Worm (Caenorhabditis elegans): ENCODE results near the gene C04G6.13.

DNA sequence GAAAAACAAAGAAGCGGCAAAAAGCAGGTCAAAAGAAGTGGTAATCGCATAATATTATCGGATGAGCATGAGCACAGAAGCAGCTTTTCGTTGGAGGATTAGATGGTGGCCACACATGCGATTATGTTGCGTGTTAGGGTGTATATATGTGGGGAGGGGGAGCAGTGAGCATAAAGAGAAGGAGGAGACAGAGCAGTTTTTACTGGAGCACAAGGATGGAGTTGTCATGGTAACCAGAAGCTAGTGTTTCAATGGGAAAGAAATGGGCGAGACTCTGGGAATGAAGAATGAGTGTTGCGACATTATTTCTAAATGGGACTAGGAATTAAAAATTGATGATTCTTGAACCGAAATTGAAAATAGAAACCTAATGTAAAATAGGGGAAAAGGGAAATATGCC lies 26.1 kb upstream of the C04G6.13 start, which contains the start of gene C27A2.8:
- no peak for TF ChIP-seq ama-1 (optimal IDR thresholded peaks at IDR 0.05)
- no peak for TF ChIP-seq egl-27 (tag; optimal IDR thresholded peaks at IDR 0.05)
- TF ChIP-seq grh-1 (GFP tag; IDR thresholded peaks at IDR 0.05): no peak
- no peak for TF ChIP-seq hlh-17 (GFP tag; optimal IDR thresholded peaks at IDR 0.05; ENCODE audit: borderline replicate concordance)
- no peak for TF ChIP-seq unc-62 (GFP tag; optimal IDR thresholded peaks at IDR 0.05)
- TF ChIP-seq isw-1 (GFP tag; IDR thresholded peaks at IDR 0.05): no peak
- TF ChIP-seq aha-1 (tag; optimal IDR thresholded peaks at IDR 0.05): no peak
- no peak for TF ChIP-seq mab-9 (GFP tag; IDR thresholded peaks at IDR 0.05)
- no peak for TF ChIP-seq nhr-237 (tag; optimal IDR thresholded peaks at IDR 0.05)
- no peak for TF ChIP-seq elt-2 (tag; optimal IDR thresholded peaks at IDR 0.05)
- TF ChIP-seq nhr-11 (tag; optimal IDR thresholded peaks at IDR 0.05): no peak
- no peak for TF ChIP-seq lin-39 (tag; optimal IDR thresholded peaks at IDR 0.05)
